Worm (Caenorhabditis elegans) whole organism, L4 larva: ENCODE measurements around the gene bath-5.
"Not testable (repeated sequence)": the region's sequence is repeated elsewhere in the genome, so short reads cannot be mapped to it uniquely, and the experiment has no call there.

Experiments used
- F26F4.8 ChIP-seq: fragments of 200-800 bp; sonication (Bioruptor generic); conservative IDR thresholded peaks from 2 replicates; pipeline ENCODE4 v1.3.6; 2022; ENCODE audit warnings: missing genetic modification characterization, missing compliant biosample characterization
- F49E8.2 ChIP-seq: sonication (generic microtip); optimal IDR thresholded peaks from 2 replicates; lab custom pipeline; 2016; ENCODE audit warnings: missing compliant biosample characterization, mild to moderate bottlenecking, missing genetic modification characterization, borderline replicate concordance
- ZK337.2 ChIP-seq: fragments of 200-800 bp; sonication (Bioruptor generic); IDR thresholded peaks from 2 replicates; pipeline ENCODE4 v1.3.6; 2022; ENCODE audit warnings: missing genetic modification reagents, missing genetic modification characterization, missing compliant biosample characterization
- aha-1 ChIP-seq: fragments of 150-350 bp; peaks from one replicate; lab custom pipeline; 2014; ENCODE audit warnings: missing biosample characterization, missing genetic modification characterization
- aly-2 ChIP-seq: sonication (generic microtip); optimal IDR thresholded peaks from 2 replicates; lab custom pipeline; 2018; ENCODE audit warnings: missing biosample characterization, missing genetic modification characterization
- ceh-20 ChIP-seq: fragments of 200-800 bp; sonication (Bioruptor generic); IDR thresholded peaks from 2 replicates; pipeline ENCODE4 v1.3.6; 2022; ENCODE audit warnings: missing genetic modification reagents, missing genetic modification characterization, missing compliant biosample characterization
- ctbp-1 ChIP-seq: fragments of 200-800 bp; sonication (Bioruptor generic); IDR thresholded peaks from 2 replicates; pipeline ENCODE4 v1.3.6; 2022; ENCODE audit warnings: missing genetic modification reagents, missing genetic modification characterization, missing compliant biosample characterization
- daf-12 ChIP-seq: fragments of 150-350 bp; optimal IDR thresholded peaks from 2 replicates; lab custom pipeline; 2014; ENCODE audit warnings: missing biosample characterization, missing genetic modification reagents, missing genetic modification characterization
- daf-8 ChIP-seq: fragments of 200-800 bp; sonication (Bioruptor generic); IDR thresholded peaks from 2 replicates; pipeline ENCODE4 v1.3.6; 2022; ENCODE audit warnings: missing genetic modification characterization, missing compliant biosample characterization
- dmd-9 ChIP-seq: fragments of 200-800 bp; sonication (Bioruptor generic); IDR thresholded peaks from 2 replicates; pipeline ENCODE4 v1.3.6; 2022; ENCODE audit warnings: missing genetic modification reagents, missing genetic modification characterization, missing compliant biosample characterization
- dpl-1 ChIP-seq: fragments of 150-350 bp; optimal IDR thresholded peaks from 2 replicates; lab custom pipeline; 2014; ENCODE audit warnings: missing biosample characterization, missing genetic modification reagents, missing genetic modification characterization
- egl-43 ChIP-seq: fragments of 200-800 bp; sonication (Bioruptor generic); IDR thresholded peaks from 2 replicates; pipeline ENCODE4 v1.3.6; 2022; ENCODE audit warnings: missing genetic modification reagents, missing genetic modification characterization, missing compliant biosample characterization
- hlh-11 ChIP-seq: fragments of 200-800 bp; sonication (Bioruptor generic); optimal IDR thresholded peaks from 2 replicates; lab custom pipeline; 2018; ENCODE audit warnings: mild to moderate bottlenecking, missing genetic modification characterization, missing compliant biosample characterization
- jun-1 ChIP-seq: fragments of 150-350 bp; optimal IDR thresholded peaks from 2 replicates; lab custom pipeline; 2014; ENCODE audit warnings: missing biosample characterization, missing genetic modification reagents, missing genetic modification characterization
- lin-13 ChIP-seq: fragments of 150-350 bp; optimal IDR thresholded peaks from 2 replicates; lab custom pipeline; 2014; ENCODE audit warnings: missing biosample characterization, missing genetic modification reagents, missing genetic modification characterization
- lin-15B ChIP-seq: fragments of 150-350 bp; sonication (generic microtip); optimal IDR thresholded peaks from 3 replicates; lab custom pipeline; 2014; ENCODE audit warnings: missing biosample characterization, missing genetic modification characterization
- lin-29 ChIP-seq: fragments of 200-800 bp; sonication (Bioruptor generic); IDR thresholded peaks from 2 replicates; pipeline ENCODE4 v1.3.6; 2022; ENCODE audit warnings: missing genetic modification reagents, missing genetic modification characterization, missing compliant biosample characterization
- lin-38 ChIP-seq: fragments of 200-800 bp; sonication (Bioruptor generic); IDR thresholded peaks from 2 replicates; pipeline ENCODE4 v1.3.6; 2022; ENCODE audit warnings: missing genetic modification reagents, missing genetic modification characterization, missing compliant biosample characterization
- lin-39 ChIP-seq: fragments of 150-350 bp; optimal IDR thresholded peaks from 2 replicates; lab custom pipeline; 2014; ENCODE audit warnings: missing biosample characterization, missing genetic modification reagents, missing genetic modification characterization
- madf-5 ChIP-seq, 2 experiments: fragments of 200-800 bp; sonication (Bioruptor generic); IDR thresholded peaks; 2 replicates each; pipeline ENCODE4 v1.3.6; 2022; ENCODE audit warnings: missing compliant biosample characterization in 2 of 2, missing genetic modification characterization in 2 of 2
- nhr-10 ChIP-seq: fragments of 150-350 bp; optimal IDR thresholded peaks from 2 replicates; lab custom pipeline; 2014; ENCODE audit warnings: missing biosample characterization, missing genetic modification characterization
- nhr-237 ChIP-seq: sonication (generic microtip); optimal IDR thresholded peaks from 2 replicates; lab custom pipeline; 2017; ENCODE audit warnings: missing biosample characterization, missing genetic modification characterization
- nhr-28 ChIP-seq: fragments of 150-350 bp; optimal IDR thresholded peaks from 2 replicates; lab custom pipeline; 2014; ENCODE audit warnings: missing biosample characterization, missing genetic modification characterization
- nhr-42 ChIP-seq: fragments of 200-800 bp; sonication (Bioruptor generic); IDR thresholded peaks from 2 replicates; pipeline ENCODE4 v1.3.6; 2022; ENCODE audit warnings: missing genetic modification characterization, missing compliant biosample characterization
- pha-4 ChIP-seq, 2 experiments: fragments of 150-350 bp in 1 of 2; fragments of 200-800 bp in 1 of 2; sonication (Bioruptor generic) in 1 of 2; IDR thresholded peaks in 1 of 2; optimal IDR thresholded peaks in 1 of 2; 2 replicates each; pipeline versions ENCODE4 v1.3.6 to Lab custom; 2014 to 2022; ENCODE audit warnings: missing genetic modification characterization in 2 of 2, missing genetic modification reagents in 2 of 2, missing biosample characterization in 1 of 2, missing compliant biosample characterization in 1 of 2
- php-3 ChIP-seq: fragments of 200-800 bp; sonication (Bioruptor generic); IDR thresholded peaks from 2 replicates; pipeline ENCODE4 v1.3.6; 2022; ENCODE audit warnings: missing genetic modification reagents, missing genetic modification characterization, missing compliant biosample characterization
- saeg-2 ChIP-seq: fragments of 200-800 bp; sonication (Bioruptor generic); IDR thresholded peaks from 2 replicates; pipeline ENCODE4 v1.3.6; 2022; ENCODE audit warnings: missing genetic modification reagents, missing genetic modification characterization, missing compliant biosample characterization
- snpc-1.2 ChIP-seq: fragments of 200-800 bp; sonication (Bioruptor generic); IDR thresholded peaks from 2 replicates; pipeline ENCODE4 v1.3.6; 2022; ENCODE audit warnings: missing genetic modification reagents, missing genetic modification characterization, missing compliant biosample characterization
- unc-39 ChIP-seq: sonication (generic microtip); optimal IDR thresholded peaks from 2 replicates; lab custom pipeline; 2017; ENCODE audit warnings: missing biosample characterization, missing genetic modification characterization
- unc-62 ChIP-seq, 3 experiments: fragments of 150-350 bp in 1 of 3; sonication (generic microtip); optimal IDR thresholded peaks in 2 of 3; peaks in 1 of 3; 1 replicate in 1 of 3; 2 replicates in 2 of 3; lab custom pipeline; 2014 to 2017; ENCODE audit warnings: missing biosample characterization in 3 of 3, missing genetic modification characterization in 3 of 3, missing genetic modification reagents in 3 of 3, missing genotype in 1 of 3
- zag-1 ChIP-seq: fragments of 150-350 bp; optimal IDR thresholded peaks from 2 replicates; lab custom pipeline; 2014; ENCODE audit warnings: missing biosample characterization, missing genetic modification characterization
- zfp-2 ChIP-seq: sonication (generic microtip); optimal IDR thresholded peaks from 2 replicates; lab custom pipeline; 2016; ENCODE audit warnings: mild to moderate bottlenecking, missing genetic modification characterization, missing compliant biosample characterization

The bath-5 gene

DNA sequence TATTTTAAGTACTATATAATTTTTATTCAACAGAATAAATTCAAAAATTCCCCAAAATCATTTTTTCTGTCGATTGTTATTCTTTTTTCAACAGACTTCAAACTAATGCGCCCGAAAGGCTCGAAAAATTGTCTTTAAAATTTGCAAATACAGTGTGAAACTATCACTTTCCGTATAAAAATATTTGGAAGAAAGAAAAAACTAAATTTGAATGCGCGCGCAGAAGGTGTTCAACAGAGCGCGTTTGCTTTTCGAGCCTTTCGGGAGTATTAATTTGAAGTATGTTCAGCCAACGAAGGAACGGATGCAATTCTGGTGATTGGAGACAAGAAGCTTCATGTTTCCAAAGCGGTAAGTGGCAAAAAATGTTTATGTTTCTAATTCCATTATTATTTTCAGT lies 530 bp upstream of the bath-5 start, which contains the start of gene btb-4:
Gene btb-4, plus strand, starts transcription at position 35 of the 400 bp plus-strand sequence.
- TF ChIP-seq aha-1 (tag; lab: Kevin White, UChicago) (peak; percentile 3), lin-38 (GFP tag; lab: Robert Waterston, UW) (peak; percentile 68), dpl-1 (GFP tag; lab: Kevin White, UChicago) (peak; percentile 24)

- TF ChIP-seq F26F4.8 = no peak
- TF ChIP-seq F49E8.2 (tag; lab: Kevin White, UChicago) = no peak
- TF ChIP-seq jun-1 (tag; lab: Kevin White, UChicago) = no peak
- TF ChIP-seq php-3 (GFP tag; lab: Robert Waterston, UW) = no peak
- TF ChIP-seq nhr-28 (tag; lab: Kevin White, UChicago) = no peak
- TF ChIP-seq nhr-10 (tag; lab: Kevin White, UChicago) = no peak
- TF ChIP-seq lin-29 (GFP tag; lab: Robert Waterston, UW) = no peak
- no peak for TF ChIP-seq snpc-1.2 (GFP tag; lab: Robert Waterston, UW)
- no peak for TF ChIP-seq ctbp-1 (GFP tag; lab: Robert Waterston, UW)
- TF ChIP-seq aly-2 (tag; lab: Kevin White, UChicago) = no peak
- no peak for TF ChIP-seq lin-15B (tag; lab: Kevin White, UChicago)
- no peak for TF ChIP-seq daf-8 (GFP tag; lab: Robert Waterston, UW)
- no peak for TF ChIP-seq zfp-2 (tag; lab: Kevin White, UChicago)
- TF ChIP-seq egl-43 (GFP tag; lab: Robert Waterston, UW) = no peak
- no peak for TF ChIP-seq unc-39
Observed at ce11 chrII:2030367-2030766, 1.4 kb downstream of the bath-5 start, which contains the start of gene bath-3. Gene bath-3, minus strand, starts transcription at chrII:2030467.

DNA sequence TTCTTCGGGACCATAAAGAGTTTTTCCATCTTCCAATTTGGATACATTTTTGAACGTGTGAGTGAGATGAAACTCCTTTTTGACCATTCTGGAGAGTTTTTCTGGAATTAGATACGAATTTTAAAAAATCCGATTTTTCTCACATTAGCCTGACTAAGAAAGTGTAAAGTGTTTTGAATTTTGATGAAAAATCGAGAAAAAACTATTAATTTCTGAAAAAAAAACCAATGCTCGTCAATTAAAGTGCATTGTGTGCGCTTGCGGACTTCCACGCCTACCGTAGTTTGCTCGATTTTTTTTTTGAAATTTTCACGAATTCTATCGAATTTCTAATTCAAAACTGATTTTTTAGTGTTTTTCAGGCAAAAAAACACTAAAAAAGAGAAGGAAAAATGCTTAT lies 3.0 kb downstream of the bath-5 start, which contains the start of gene bath-1:
Gene bath-1, minus strand, starts transcription at position 101 of the 400 bp plus-strand sequence.
- TF ChIP-seq pha-4 (GFP tag; IDR thresholded peaks at IDR 0.05; lab: Robert Waterston, UW) (no peak), pha-4 (tag; optimal IDR thresholded peaks at IDR 0.05; lab: Kevin White, UChicago) (no peak), saeg-2 (GFP tag; lab: Robert Waterston, UW) (no peak), ctbp-1 (GFP tag; lab: Robert Waterston, UW) (no peak), lin-13 (no peak), ZK337.2 (GFP tag; lab: Robert Waterston, UW) (no peak), nhr-237 (no peak), lin-39 (tag; lab: Kevin White, UChicago) (no peak), nhr-42 (GFP tag; lab: Robert Waterston, UW) (no peak), hlh-11 (no peak)

ce11 chrII:2026525-2026924 lies 5.2 kb downstream of the bath-5 start, which contains the start of gene bath-21:
Gene bath-21, minus strand, starts transcription at chrII:2026625.
- TF ChIP-seq ceh-20 (GFP tag; lab: Robert Waterston, UW) = no peak
- TF ChIP-seq dmd-9 (GFP tag; lab: Robert Waterston, UW) = no peak
- TF ChIP-seq unc-62 (GFP tag; optimal IDR thresholded peaks at IDR 0.05 in 1 of 2; lab: Kevin White, UChicago) = peak in 1 of 2 experiments; percentile 84
- TF ChIP-seq unc-62 (tag; optimal IDR thresholded peaks at IDR 0.05; lab: Kevin White, UChicago) = no peak

DNA sequence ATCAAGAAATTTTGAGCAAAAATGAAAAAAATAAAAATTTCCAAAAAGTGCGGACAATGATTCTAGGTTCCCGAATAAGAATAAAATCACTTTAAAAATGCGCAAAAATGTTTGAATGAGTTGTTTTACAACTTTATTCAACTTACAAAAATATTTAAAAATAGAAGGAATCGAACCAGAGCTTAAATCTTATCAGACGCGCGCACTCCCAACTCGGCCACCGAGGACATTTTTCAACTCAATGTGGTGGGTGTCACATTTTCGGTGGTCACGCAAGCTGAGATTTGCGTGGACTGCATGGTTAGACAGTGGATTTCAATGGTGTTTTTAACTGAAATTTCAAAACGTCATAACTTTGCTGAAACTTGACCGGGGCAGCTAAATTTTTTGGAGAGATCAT lies 7.1 kb downstream of the bath-5 start:
- TF ChIP-seq madf-5 (GFP tag; IDR thresholded peaks at IDR 0.05; lab: Robert Waterston, UW) = 0 out of 4 replicates have a peak, but pooled peaks of 1 of the 2 experiments have one; percentile 15

DNA sequence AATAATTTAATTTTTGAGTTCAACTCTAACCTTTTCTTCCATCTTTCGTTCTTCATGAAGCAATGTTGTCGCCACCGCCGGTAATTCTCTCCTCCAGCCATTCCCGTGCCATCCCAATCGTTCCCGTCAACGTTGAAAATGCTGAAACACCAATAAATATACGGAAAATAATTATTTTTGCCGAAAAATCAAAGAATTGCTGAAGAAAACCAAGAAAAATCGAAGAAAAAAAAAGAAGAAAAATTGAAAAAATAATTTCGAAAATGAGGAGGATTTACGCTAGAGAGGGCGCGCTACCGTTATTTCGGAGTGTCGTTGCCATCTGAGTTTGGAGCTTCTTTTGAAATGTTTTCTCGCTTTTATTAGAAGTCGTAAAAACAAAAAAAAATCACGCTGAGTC lies 8.2 kb downstream of the bath-5 start, which contains the start of gene cya-2:
Gene cya-2, minus strand, starts transcription at position 101 of the 400 bp plus-strand sequence.
- not testable (repeated sequence) for TF ChIP-seq zag-1 (tag; lab: Kevin White, UChicago); daf-12 (tag; lab: Kevin White, UChicago); lin-13
- TF ChIP-seq, all 104 proteins: peak for 0; not testable (repeated sequence) for 104
